Worm (Caenorhabditis elegans): ENCODE results near the gene nlp-67.

- TF ChIP-seq nhr-237 (tag; optimal IDR thresholded peaks at IDR 0.05) (no peak), mdl-1 (tag; optimal IDR thresholded peaks at IDR 0.05) (no peak), mab-5 (tag; optimal IDR thresholded peaks at IDR 0.05) (no peak), lin-39 (tag; optimal IDR thresholded peaks at IDR 0.05) (no peak), ZK546.5 (tag; optimal IDR thresholded peaks at IDR 0.05) (no peak), nhr-12 (tag; optimal IDR thresholded peaks at IDR 0.05) (no peak), nhr-77 (tag; optimal IDR thresholded peaks at IDR 0.05) (no peak), sem-4 (tag; optimal IDR thresholded peaks at IDR 0.05) (no peak), nhr-6 (tag; optimal IDR thresholded peaks at IDR 0.05) (no peak)
Measured at ce11 chrX:16146972-16147593, 37.1 kb upstream of the nlp-67 start, which contains the start of gene F09C8.2.

Data from whole organism, L2 larva.